Worm (Caenorhabditis elegans): ENCODE results near the gene R08A2.9.
"Not testable (repeated sequence)": the region's sequence is repeated elsewhere in the genome, so short reads cannot be mapped to it uniquely, and the experiment has no call there.

R08A2.9 gene

ce11 chrV:14748608-14749137 lies 40.6 kb downstream of the R08A2.9 start, which contains the start of the genes lipl-8 and Y50E8A.22:
TSS of gene lipl-8 (minus strand) at chrV:14748708.
TSS of gene Y50E8A.22 (minus strand) at chrV:14749087.
- TF ChIP-seq nhr-11 (tag; optimal IDR thresholded peaks at IDR 0.05): no peak
- TF ChIP-seq mep-1 (tag; optimal IDR thresholded peaks at IDR 0.05): no peak
- no peak for TF ChIP-seq ceh-88 (GFP tag; IDR thresholded peaks at IDR 0.05)
- no peak for TF ChIP-seq lin-13 (GFP tag; optimal IDR thresholded peaks at IDR 0.05)
- TF ChIP-seq jun-1 (tag; optimal IDR thresholded peaks at IDR 0.05): no peak
- no peak for TF ChIP-seq C34B4.2 (tag; optimal IDR thresholded peaks at IDR 0.05)
- TF ChIP-seq lsy-2 (tag; optimal IDR thresholded peaks at IDR 0.05): no peak
- no peak for TF ChIP-seq vab-15 (tag; optimal IDR thresholded peaks at IDR 0.05)
- no peak for TF ChIP-seq C16A3.4 (tag; optimal IDR thresholded peaks at IDR 0.05)
- no peak for TF ChIP-seq tbx-2 (tag; optimal IDR thresholded peaks at IDR 0.05)
- no peak for TF ChIP-seq mdl-1 (tag; optimal IDR thresholded peaks at IDR 0.05)
- no peak for TF ChIP-seq unc-86 (tag; optimal IDR thresholded peaks at IDR 0.05)
- TF ChIP-seq lin-35 (GFP tag; optimal IDR thresholded peaks at IDR 0.05): no peak
- TF ChIP-seq sox-4 (tag; optimal IDR thresholded peaks at IDR 0.05): no peak
- no peak for TF ChIP-seq efl-3 (GFP tag; optimal IDR thresholded peaks at IDR 0.05)
- TF ChIP-seq xbp-1 (tag; optimal IDR thresholded peaks at IDR 0.05): no peak
- TF ChIP-seq nhr-71 (tag; optimal IDR thresholded peaks at IDR 0.05): no peak
- no peak for TF ChIP-seq C04F5.9 (tag; optimal IDR thresholded peaks at IDR 0.05)
- no peak for TF ChIP-seq fos-1 (tag; optimal IDR thresholded peaks at IDR 0.05)

DNA sequence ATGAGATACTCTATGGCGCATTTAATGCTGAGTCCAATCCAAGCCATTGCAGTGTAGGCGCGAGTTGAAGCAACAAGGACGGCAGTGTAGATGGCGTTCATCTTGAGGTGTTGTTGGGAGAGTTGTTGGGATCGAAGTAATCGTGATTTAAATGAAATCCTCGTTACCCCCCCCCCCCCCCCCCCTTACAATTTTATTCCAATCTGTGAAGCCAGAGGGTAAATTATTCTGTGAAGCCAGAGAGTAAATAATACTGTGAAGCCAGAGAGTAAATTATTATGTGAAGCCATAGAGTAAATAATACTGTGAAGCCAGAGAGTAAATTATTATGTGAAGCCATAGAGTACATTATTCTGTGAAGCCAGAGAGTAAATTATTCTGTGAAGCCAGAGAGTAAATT lies 42.3 kb downstream of the R08A2.9 start, which contains the start of gene nspa-10:
Gene nspa-10, minus strand, starts transcription at position 101 of the 400 bp plus-strand sequence.
- TF ChIP-seq ama-1 (optimal IDR thresholded peaks at IDR 0.05); nhr-71 (tag; optimal IDR thresholded peaks at IDR 0.05); rnt-1 (tag; optimal IDR thresholded peaks at IDR 0.05): not testable (repeated sequence)

Data from whole organism, L1 larva.